Worm (Caenorhabditis elegans) whole organism, early embryonic: Measurements from ENCODE around the gene C27B7.7.
A peak's percentile ranks its signal among the peaks of the same experiment; 100 is the strongest.

Source experiments
- B0310.2 ChIP-seq: sonication (generic microtip); optimal IDR thresholded peaks from 2 replicates; lab custom pipeline; 2016; ENCODE audit warnings: mild to moderate bottlenecking, missing genetic modification characterization, missing compliant biosample characterization
- F13C5.2 ChIP-seq: sonication (generic microtip); optimal IDR thresholded peaks from 2 replicates; lab custom pipeline; 2017; ENCODE audit warnings: mild to moderate bottlenecking, missing genetic modification characterization, inconsistent platforms, missing compliant biosample characterization
- aly-1 ChIP-seq: sonication (generic microtip); optimal IDR thresholded peaks from 2 replicates; lab custom pipeline; 2016; ENCODE audit warnings: missing genetic modification characterization, missing compliant biosample characterization
- ama-1 ChIP-seq: fragments of 150-350 bp; optimal IDR thresholded peaks from 2 replicates; lab custom pipeline; 2014
- ceh-13 ChIP-seq: fragments of 200-800 bp; sonication (Bioruptor generic); optimal IDR thresholded peaks from 2 replicates; lab custom pipeline; 2018; ENCODE audit warnings: mild to moderate bottlenecking, missing genetic modification characterization, missing compliant biosample characterization
- ceh-36 ChIP-seq: sonication (generic microtip); optimal IDR thresholded peaks from 2 replicates; lab custom pipeline; 2016; ENCODE audit warnings: missing genetic modification characterization, inconsistent platforms, missing compliant biosample characterization
- ets-7 ChIP-seq: sonication (generic microtip); optimal IDR thresholded peaks from 2 replicates; lab custom pipeline; 2016; ENCODE audit warnings: missing genotype, missing genetic modification characterization, missing compliant biosample characterization
- flt-1 ChIP-seq: fragments of 200-800 bp; sonication (Bioruptor generic); IDR thresholded peaks from 2 replicates; pipeline ENCODE4 v1.3.6; 2022; ENCODE audit warnings: missing genetic modification characterization, missing compliant biosample characterization
- hmbx-1 ChIP-seq: sonication (generic microtip); optimal IDR thresholded peaks from 2 replicates; lab custom pipeline; 2016; ENCODE audit warnings: mild to moderate bottlenecking, missing genetic modification characterization, missing compliant biosample characterization
- hmg-4 ChIP-seq: fragments of 200-800 bp; sonication (Bioruptor generic); optimal IDR thresholded peaks from 2 replicates; lab custom pipeline; 2018; ENCODE audit warnings: mild to moderate bottlenecking, missing genetic modification characterization, missing compliant biosample characterization
- hnd-1 ChIP-seq: sonication (generic microtip); optimal IDR thresholded peaks from 2 replicates; lab custom pipeline; 2016; ENCODE audit warnings: missing genetic modification characterization, missing compliant biosample characterization
- pes-1 ChIP-seq: fragments of 200-800 bp; sonication (Bioruptor generic); IDR thresholded peaks from 2 replicates; pipeline ENCODE4 v1.3.6; 2022; ENCODE audit warnings: missing genetic modification reagents, missing genetic modification characterization, missing compliant biosample characterization
- scrt-1 ChIP-seq: fragments of 200-800 bp; sonication (Bioruptor generic); IDR thresholded peaks from 2 replicates; pipeline ENCODE4 v1.3.6; 2022; ENCODE audit warnings: missing genetic modification characterization, missing compliant biosample characterization
- sea-1 ChIP-seq: fragments of 200-800 bp; sonication (Bioruptor generic); conservative IDR thresholded peaks from 2 replicates; pipeline ENCODE4 v1.3.6; 2022; ENCODE audit warnings: missing genetic modification characterization, missing compliant biosample characterization
- tbx-11 ChIP-seq: fragments of 200-800 bp; sonication (Bioruptor generic); IDR thresholded peaks from 2 replicates; pipeline ENCODE4 v1.3.6; 2022; ENCODE audit warnings: missing genetic modification characterization, missing compliant biosample characterization
- tbx-37 ChIP-seq: fragments of 200-800 bp; sonication (Bioruptor generic); conservative IDR thresholded peaks from 2 replicates; pipeline ENCODE4 v1.3.6; 2022; ENCODE audit warnings: missing genetic modification reagents, missing genetic modification characterization, missing compliant biosample characterization
- tra-4 ChIP-seq: sonication (generic microtip); optimal IDR thresholded peaks from 2 replicates; lab custom pipeline; 2017; ENCODE audit warnings: missing genetic modification characterization, missing compliant biosample characterization

Gene C27B7.7

ce11 chrIV:8951953-8952567 is 45.2 kb downstream of the C27B7.7 start:
- no peak for TF ChIP-seq hmg-4 (GFP tag; lab: Kevin White, UChicago)
- no peak for TF ChIP-seq ceh-36 (tag; lab: Kevin White, UChicago)
- no peak for TF ChIP-seq B0310.2
- no peak for TF ChIP-seq tra-4 (tag; lab: Kevin White, UChicago)
- no peak for TF ChIP-seq ets-7 (tag; lab: Kevin White, UChicago)
- no peak for TF ChIP-seq pes-1 (GFP tag; lab: Robert Waterston, UW)
- no peak for TF ChIP-seq tbx-11
- TF ChIP-seq scrt-1 = no peak
- no peak for TF ChIP-seq ceh-13 (GFP tag; lab: Kevin White, UChicago)
- no peak for TF ChIP-seq tbx-37
- TF ChIP-seq F13C5.2 (tag; lab: Kevin White, UChicago) = no peak
- TF ChIP-seq sea-1 = no peak
- TF ChIP-seq ama-1 (lab: Kevin White, UChicago) = no peak
- no peak for TF ChIP-seq hmbx-1 (tag; lab: Kevin White, UChicago)
- no peak for TF ChIP-seq hnd-1 (tag; lab: Kevin White, UChicago)
- TF ChIP-seq flt-1 (GFP tag; lab: Robert Waterston, UW) = no peak
- TF ChIP-seq aly-1 (tag; lab: Kevin White, UChicago) = no peak

ce11 chrIV:8954126-8954525 is 47.3 kb downstream of the C27B7.7 start:
- TF ChIP-seq ama-1 (lab: Kevin White, UChicago) (no peak), tbx-37 (no peak), hnd-1 (tag; lab: Kevin White, UChicago) (no peak), scrt-1 (no peak), ets-7 (tag; lab: Kevin White, UChicago) (no peak), pes-1 (GFP tag; lab: Robert Waterston, UW) (no peak), ceh-36 (tag; lab: Kevin White, UChicago) (no peak), ceh-13 (GFP tag; lab: Kevin White, UChicago) (no peak), B0310.2 (no peak), hmbx-1 (tag; lab: Kevin White, UChicago) (no peak), sea-1 (no peak)

- TF ChIP-seq ceh-36 (tag; lab: Kevin White, UChicago) = no peak
- TF ChIP-seq B0310.2 = no peak
- no peak for TF ChIP-seq hmbx-1 (tag; lab: Kevin White, UChicago)
- no peak for TF ChIP-seq hnd-1 (tag; lab: Kevin White, UChicago)
- TF ChIP-seq ceh-13 (GFP tag; lab: Kevin White, UChicago) = no peak
- no peak for TF ChIP-seq pes-1 (GFP tag; lab: Robert Waterston, UW)
- TF ChIP-seq tra-4 (tag; lab: Kevin White, UChicago) = no peak
- no peak for TF ChIP-seq hmg-4 (GFP tag; lab: Kevin White, UChicago)
- TF ChIP-seq ama-1 (lab: Kevin White, UChicago) = no peak
- TF ChIP-seq sea-1 = no peak
- no peak for TF ChIP-seq F13C5.2 (tag; lab: Kevin White, UChicago)
- TF ChIP-seq scrt-1 = no peak
- no peak for TF ChIP-seq tbx-11
- no peak for TF ChIP-seq aly-1 (tag; lab: Kevin White, UChicago)
- no peak for TF ChIP-seq ets-7 (tag; lab: Kevin White, UChicago)
- no peak for TF ChIP-seq tbx-37
- no peak for TF ChIP-seq flt-1 (GFP tag; lab: Robert Waterston, UW)
These were observed 49.3 kb downstream of the C27B7.7 start, which contains the start of gene tpra-1 for ce11 chrIV:8956189-8956588. TSS of gene tpra-1 (plus strand) at chrIV:8956489.

ce11 chrIV:8964042-8964441 is 57.2 kb downstream of the C27B7.7 start:
- TF ChIP-seq flt-1 (GFP tag; lab: Robert Waterston, UW) = peak; percentile 87
- TF ChIP-seq sea-1 = peak; percentile 84
- TF ChIP-seq pes-1 (GFP tag; lab: Robert Waterston, UW) = peak; percentile 92
- peak; percentile 82 for TF ChIP-seq tbx-11
- TF ChIP-seq tbx-37 = peak; percentile 78
- TF ChIP-seq scrt-1 = peak; percentile 86
